Worm (Caenorhabditis elegans): ENCODE data around the gene Y48A5A.3.

Y48A5A.3 gene

ce11 chrIV:1990843-1991339 is 21.4 kb downstream of the Y48A5A.3 start:
- no peak for TF ChIP-seq pha-4 (tag; optimal IDR thresholded peaks at IDR 0.05)

- TF ChIP-seq nhr-76 (tag; optimal IDR thresholded peaks at IDR 0.05) (no peak), elt-1 (tag; optimal IDR thresholded peaks at IDR 0.05) (no peak), ceh-9 (tag; optimal IDR thresholded peaks at IDR 0.05) (no peak), elt-2 (tag; optimal IDR thresholded peaks at IDR 0.05) (no peak), skn-1 (tag; optimal IDR thresholded peaks at IDR 0.05) (no peak), ZK546.5 (tag; optimal IDR thresholded peaks at IDR 0.05) (no peak), sea-2 (GFP tag; optimal IDR thresholded peaks at IDR 0.05) (no peak), eor-1 (tag; optimal IDR thresholded peaks at IDR 0.05) (no peak), fos-1 (tag; optimal IDR thresholded peaks at IDR 0.05) (no peak), aly-2 (tag; optimal IDR thresholded peaks at IDR 0.05) (no peak), nhr-25 (tag; optimal IDR thresholded peaks at IDR 0.05) (no peak), ceh-28 (tag; optimal IDR thresholded peaks at IDR 0.05) (no peak)
Measured at ce11 chrIV:1992789-1993188, 23.3 kb downstream of the Y48A5A.3 start, which contains the start of gene xpc-1. Gene xpc-1 (plus strand): TSS chrIV:1993089.

ce11 chrIV:1997762-1998161 is 28.2 kb downstream of the Y48A5A.3 start:
- TF ChIP-seq hmg-11 (tag; optimal IDR thresholded peaks at IDR 0.05) (no peak), nhr-23 (tag; optimal IDR thresholded peaks at IDR 0.05) (no peak), tbx-2 (tag; optimal IDR thresholded peaks at IDR 0.05) (no peak), ZK546.5 (tag; optimal IDR thresholded peaks at IDR 0.05) (no peak), nhr-28 (tag; optimal IDR thresholded peaks at IDR 0.05) (no peak), nhr-67 (tag; optimal IDR thresholded peaks at IDR 0.05) (no peak), nfya-1 (tag; optimal IDR thresholded peaks at IDR 0.05; ENCODE audit: insufficient read depth) (no peak), nhr-76 (tag; optimal IDR thresholded peaks at IDR 0.05) (no peak), lin-15B (tag; optimal IDR thresholded peaks at IDR 0.05) (no peak), pha-4 (tag; optimal IDR thresholded peaks at IDR 0.05) (no peak), lsy-12 (tag; optimal IDR thresholded peaks at IDR 0.05) (no peak), pqm-1 (tag; optimal IDR thresholded peaks at IDR 0.05) (no peak), egl-27 (tag; optimal IDR thresholded peaks at IDR 0.05) (no peak), snpc-4 (tag; optimal IDR thresholded peaks at IDR 0.05) (no peak), skn-1 (tag; optimal IDR thresholded peaks at IDR 0.05) (no peak), nhr-237 (tag; optimal IDR thresholded peaks at IDR 0.05) (no peak), zag-1 (tag; optimal IDR thresholded peaks at IDR 0.05) (no peak)

- TF ChIP-seq fos-1 (tag; optimal IDR thresholded peaks at IDR 0.05) = no peak
- TF ChIP-seq pha-4 (tag; optimal IDR thresholded peaks at IDR 0.05) = no peak
- no peak for TF ChIP-seq nhr-76 (tag; optimal IDR thresholded peaks at IDR 0.05)
- no peak for TF ChIP-seq hmg-11 (tag; optimal IDR thresholded peaks at IDR 0.05)
- no peak for TF ChIP-seq nhr-28 (tag; optimal IDR thresholded peaks at IDR 0.05)
- no peak for TF ChIP-seq fkh-10 (GFP tag; optimal IDR thresholded peaks at IDR 0.05)
- no peak for TF ChIP-seq lsy-12 (tag; optimal IDR thresholded peaks at IDR 0.05)
Measured at ce11 chrIV:2002290-2002689, 32.8 kb downstream of the Y48A5A.3 start.

ce11 chrIV:2008920-2009319 is 39.4 kb downstream of the Y48A5A.3 start:
- TF ChIP-seq ceh-16 (tag; optimal IDR thresholded peaks at IDR 0.05) = no peak
- no peak for TF ChIP-seq ztf-11 (tag; optimal IDR thresholded peaks at IDR 0.05)
- TF ChIP-seq R02D3.7 (tag; optimal IDR thresholded peaks at IDR 0.05) = no peak
- no peak for TF ChIP-seq fkh-10 (GFP tag; optimal IDR thresholded peaks at IDR 0.05)
- TF ChIP-seq ceh-9 (tag; optimal IDR thresholded peaks at IDR 0.05) = no peak
- no peak for TF ChIP-seq nhr-237 (tag; optimal IDR thresholded peaks at IDR 0.05)
- no peak for TF ChIP-seq nhr-67 (tag; optimal IDR thresholded peaks at IDR 0.05)
- no peak for TF ChIP-seq nhr-12 (tag; optimal IDR thresholded peaks at IDR 0.05)
- TF ChIP-seq ceh-28 (tag; optimal IDR thresholded peaks at IDR 0.05) = no peak
- TF ChIP-seq jun-1 (tag; optimal IDR thresholded peaks at IDR 0.05) = no peak
- no peak for TF ChIP-seq pha-4 (tag; optimal IDR thresholded peaks at IDR 0.05)
- no peak for TF ChIP-seq daf-12 (tag; optimal IDR thresholded peaks at IDR 0.05)
- TF ChIP-seq egl-5 (tag; optimal IDR thresholded peaks at IDR 0.05) = no peak
- no peak for TF ChIP-seq ceh-82 (tag; optimal IDR thresholded peaks at IDR 0.05)
- no peak for TF ChIP-seq snpc-4 (tag; optimal IDR thresholded peaks at IDR 0.05)
- no peak for TF ChIP-seq elt-1 (tag; optimal IDR thresholded peaks at IDR 0.05)
- TF ChIP-seq lin-15B (tag; optimal IDR thresholded peaks at IDR 0.05) = no peak
- no peak for TF ChIP-seq tbx-2 (tag; optimal IDR thresholded peaks at IDR 0.05)
- no peak for TF ChIP-seq egl-27 (tag; optimal IDR thresholded peaks at IDR 0.05)
- no peak for TF ChIP-seq lsy-12 (tag; optimal IDR thresholded peaks at IDR 0.05)
